Fruit fly (Drosophila melanogaster): ENCODE results near the gene Cdlc2.

DNA sequence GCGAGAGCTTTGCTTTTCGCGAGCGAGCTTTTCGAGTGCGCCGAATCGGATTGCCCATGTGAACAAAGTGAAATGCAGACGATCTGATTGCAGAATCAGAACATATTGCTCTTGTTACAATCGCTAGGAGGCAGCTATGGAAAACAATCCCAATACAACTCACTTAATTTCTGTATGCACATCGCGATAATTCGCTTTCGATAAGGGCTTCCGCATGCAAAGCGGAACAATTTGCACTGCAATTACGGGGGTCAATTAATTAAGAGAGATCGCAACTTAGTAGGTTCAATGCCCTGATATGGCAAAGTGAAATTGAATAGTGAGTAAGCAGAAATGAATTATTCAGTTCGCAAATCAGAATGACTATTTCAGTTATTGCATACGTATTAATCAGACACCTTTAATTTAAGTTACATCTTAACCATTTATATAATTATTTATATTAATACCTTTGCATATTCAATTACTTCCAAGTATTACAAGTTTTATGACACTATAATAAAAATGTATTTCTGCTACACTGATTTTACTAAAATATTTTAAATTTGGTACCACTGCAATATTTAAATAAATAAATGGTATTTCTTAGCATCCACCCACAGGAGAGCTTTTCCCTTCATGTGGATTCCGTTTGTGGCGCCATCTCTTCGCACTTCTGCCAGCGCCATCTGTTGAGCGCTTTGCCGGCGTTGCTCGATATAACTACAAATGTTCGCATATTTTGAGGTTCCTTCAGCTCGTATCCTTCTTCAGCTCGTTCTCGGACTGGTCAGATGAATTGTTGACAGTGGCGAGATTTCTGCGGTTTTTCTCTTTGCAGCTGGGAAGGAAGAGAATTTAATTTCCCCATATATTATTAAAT lies 17.8 kb downstream of the Cdlc2 start, which contains the start of gene NLaz:
- no peak for TF ChIP-seq usp (GFP tag; optimal IDR thresholded peaks at IDR 0.05)
- no peak for TF ChIP-seq pan (optimal IDR thresholded peaks at IDR 0.05)
- no peak for TF ChIP-seq CG8478 (optimal IDR thresholded peaks at IDR 0.05)
- TF ChIP-seq psq (optimal IDR thresholded peaks at IDR 0.05): no peak
- TF ChIP-seq EcR (GFP tag; optimal IDR thresholded peaks at IDR 0.05): peak in 1 of 2 experiments; percentile 46
- TF ChIP-seq Dll (optimal IDR thresholded peaks at IDR 0.05): no peak
